Worm (Caenorhabditis elegans): ENCODE data around the gene max-1.

max-1 gene

ce11 chrV:13121266-13121665 is 1.2 kb upstream of the max-1 start:
- TF ChIP-seq ets-7 (tag; optimal IDR thresholded peaks at IDR 0.05) (no peak), tra-4 (tag; optimal IDR thresholded peaks at IDR 0.05) (no peak), hnd-1 (tag; optimal IDR thresholded peaks at IDR 0.05) (no peak), ceh-36 (tag; optimal IDR thresholded peaks at IDR 0.05) (no peak), ceh-13 (GFP tag; optimal IDR thresholded peaks at IDR 0.05) (no peak), hmbx-1 (tag; optimal IDR thresholded peaks at IDR 0.05) (no peak), scrt-1 (GFP tag; IDR thresholded peaks at IDR 0.05) (no peak), ama-1 (optimal IDR thresholded peaks at IDR 0.05) (no peak), tbx-37 (GFP tag; conservative IDR thresholded peaks at IDR 0.05) (no peak), flt-1 (GFP tag; IDR thresholded peaks at IDR 0.05) (no peak), hmg-4 (GFP tag; optimal IDR thresholded peaks at IDR 0.05) (no peak), B0310.2 (tag; optimal IDR thresholded peaks at IDR 0.05) (no peak), F13C5.2 (tag; optimal IDR thresholded peaks at IDR 0.05) (no peak), pes-1 (GFP tag; IDR thresholded peaks at IDR 0.05) (no peak), tbx-11 (GFP tag; IDR thresholded peaks at IDR 0.05) (no peak), sea-1 (GFP tag; conservative IDR thresholded peaks at IDR 0.05) (no peak), aly-1 (tag; optimal IDR thresholded peaks at IDR 0.05) (no peak)

ce11 chrV:13116114-13116603 is 3.9 kb downstream of the max-1 start, which contains the start of gene acly-2:
acly-2 (plus strand) TSS chrV:13116488.
- no peak for TF ChIP-seq hnd-1 (tag; optimal IDR thresholded peaks at IDR 0.05)
- no peak for TF ChIP-seq pes-1 (GFP tag; IDR thresholded peaks at IDR 0.05)
- TF ChIP-seq F13C5.2 (tag; optimal IDR thresholded peaks at IDR 0.05): no peak
- TF ChIP-seq tbx-37 (GFP tag; conservative IDR thresholded peaks at IDR 0.05): no peak
- TF ChIP-seq B0310.2 (tag; optimal IDR thresholded peaks at IDR 0.05): no peak
- no peak for TF ChIP-seq ama-1 (optimal IDR thresholded peaks at IDR 0.05)
- TF ChIP-seq tra-4 (tag; optimal IDR thresholded peaks at IDR 0.05): no peak
- no peak for TF ChIP-seq tbx-11 (GFP tag; IDR thresholded peaks at IDR 0.05)
- TF ChIP-seq hmbx-1 (tag; optimal IDR thresholded peaks at IDR 0.05): no peak
- no peak for TF ChIP-seq scrt-1 (GFP tag; IDR thresholded peaks at IDR 0.05)
- TF ChIP-seq ceh-13 (GFP tag; optimal IDR thresholded peaks at IDR 0.05): no peak
- no peak for TF ChIP-seq sea-1 (GFP tag; conservative IDR thresholded peaks at IDR 0.05)
- TF ChIP-seq aly-1 (tag; optimal IDR thresholded peaks at IDR 0.05): no peak
- no peak for TF ChIP-seq flt-1 (GFP tag; IDR thresholded peaks at IDR 0.05)
- TF ChIP-seq ets-7 (tag; optimal IDR thresholded peaks at IDR 0.05): no peak

ce11 chrV:13114552-13115237 is 5.3 kb downstream of the max-1 start:
- no peak for TF ChIP-seq hmg-4 (GFP tag; optimal IDR thresholded peaks at IDR 0.05)
- TF ChIP-seq tra-4 (tag; optimal IDR thresholded peaks at IDR 0.05): no peak
- TF ChIP-seq ama-1 (optimal IDR thresholded peaks at IDR 0.05): no peak
- no peak for TF ChIP-seq sea-1 (GFP tag; conservative IDR thresholded peaks at IDR 0.05)
- no peak for TF ChIP-seq F13C5.2 (tag; optimal IDR thresholded peaks at IDR 0.05)
- TF ChIP-seq scrt-1 (GFP tag; IDR thresholded peaks at IDR 0.05): no peak
- TF ChIP-seq B0310.2 (tag; optimal IDR thresholded peaks at IDR 0.05): no peak
- no peak for TF ChIP-seq tbx-11 (GFP tag; IDR thresholded peaks at IDR 0.05)
- TF ChIP-seq flt-1 (GFP tag; IDR thresholded peaks at IDR 0.05): no peak
- TF ChIP-seq tbx-37 (GFP tag; conservative IDR thresholded peaks at IDR 0.05): no peak
- no peak for TF ChIP-seq ets-7 (tag; optimal IDR thresholded peaks at IDR 0.05)
- TF ChIP-seq hnd-1 (tag; optimal IDR thresholded peaks at IDR 0.05): no peak
- TF ChIP-seq pes-1 (GFP tag; IDR thresholded peaks at IDR 0.05): no peak
- TF ChIP-seq aly-1 (tag; optimal IDR thresholded peaks at IDR 0.05): no peak

- TF ChIP-seq F13C5.2 (tag; optimal IDR thresholded peaks at IDR 0.05) (no peak), sea-1 (GFP tag; conservative IDR thresholded peaks at IDR 0.05) (no peak), ama-1 (optimal IDR thresholded peaks at IDR 0.05) (no peak), tra-4 (tag; optimal IDR thresholded peaks at IDR 0.05) (no peak), ceh-36 (tag; optimal IDR thresholded peaks at IDR 0.05) (no peak), ceh-13 (GFP tag; optimal IDR thresholded peaks at IDR 0.05) (no peak), ets-7 (tag; optimal IDR thresholded peaks at IDR 0.05) (no peak), hnd-1 (tag; optimal IDR thresholded peaks at IDR 0.05) (no peak), pes-1 (GFP tag; IDR thresholded peaks at IDR 0.05) (no peak), aly-1 (tag; optimal IDR thresholded peaks at IDR 0.05) (no peak), tbx-37 (GFP tag; conservative IDR thresholded peaks at IDR 0.05) (no peak), tbx-11 (GFP tag; IDR thresholded peaks at IDR 0.05) (no peak)
These were observed 7.0 kb downstream of the max-1 start for ce11 chrV:13112937-13113497.

- no peak for TF ChIP-seq ets-7 (tag; optimal IDR thresholded peaks at IDR 0.05)
These were observed 8.3 kb downstream of the max-1 start for ce11 chrV:13111599-13112191.

ce11 chrV:13105840-13106429 is 14.1 kb downstream of the max-1 start:
- TF ChIP-seq hmg-4 (GFP tag; optimal IDR thresholded peaks at IDR 0.05) (no peak), B0310.2 (tag; optimal IDR thresholded peaks at IDR 0.05) (no peak), F13C5.2 (tag; optimal IDR thresholded peaks at IDR 0.05) (no peak), hmbx-1 (tag; optimal IDR thresholded peaks at IDR 0.05) (no peak), tbx-37 (GFP tag; conservative IDR thresholded peaks at IDR 0.05) (no peak), scrt-1 (GFP tag; IDR thresholded peaks at IDR 0.05) (no peak), hnd-1 (tag; optimal IDR thresholded peaks at IDR 0.05) (no peak), sea-1 (GFP tag; conservative IDR thresholded peaks at IDR 0.05) (no peak)

ce11 chrV:13095654-13096053 is 24.4 kb downstream of the max-1 start, which contains the start of gene C34B4.5:
C34B4.5 (plus strand) TSS chrV:13095954.
- TF ChIP-seq flt-1 (GFP tag; IDR thresholded peaks at IDR 0.05): no peak
- no peak for TF ChIP-seq ceh-36 (tag; optimal IDR thresholded peaks at IDR 0.05)
- TF ChIP-seq ets-7 (tag; optimal IDR thresholded peaks at IDR 0.05): no peak
- TF ChIP-seq sea-1 (GFP tag; conservative IDR thresholded peaks at IDR 0.05): no peak
- no peak for TF ChIP-seq tbx-11 (GFP tag; IDR thresholded peaks at IDR 0.05)
- no peak for TF ChIP-seq hmbx-1 (tag; optimal IDR thresholded peaks at IDR 0.05)
- no peak for TF ChIP-seq aly-1 (tag; optimal IDR thresholded peaks at IDR 0.05)
- no peak for TF ChIP-seq hnd-1 (tag; optimal IDR thresholded peaks at IDR 0.05)
- no peak for TF ChIP-seq scrt-1 (GFP tag; IDR thresholded peaks at IDR 0.05)
- no peak for TF ChIP-seq ama-1 (optimal IDR thresholded peaks at IDR 0.05)
- no peak for TF ChIP-seq B0310.2 (tag; optimal IDR thresholded peaks at IDR 0.05)
- TF ChIP-seq ceh-13 (GFP tag; optimal IDR thresholded peaks at IDR 0.05): no peak
- TF ChIP-seq tbx-37 (GFP tag; conservative IDR thresholded peaks at IDR 0.05): no peak
- TF ChIP-seq F13C5.2 (tag; optimal IDR thresholded peaks at IDR 0.05): no peak
- no peak for TF ChIP-seq hmg-4 (GFP tag; optimal IDR thresholded peaks at IDR 0.05)
